Worm (Caenorhabditis elegans) whole organism, L4 larva: ENCODE data around the gene unc-39.

Experiments
- T20F7.1 ChIP-seq: fragments of 200-800 bp; sonication (Bioruptor generic); optimal IDR thresholded peaks from 2 replicates; lab custom pipeline; 2018; ENCODE audit warnings: mild to moderate bottlenecking, missing genetic modification characterization, missing compliant biosample characterization
- nhr-102 ChIP-seq: sonication (generic microtip); optimal IDR thresholded peaks from 2 replicates; lab custom pipeline; 2016; ENCODE audit warnings: mild to moderate bottlenecking, missing genetic modification characterization, moderate library complexity, missing compliant biosample characterization
- zag-1 ChIP-seq: fragments of 150-350 bp; optimal IDR thresholded peaks from 2 replicates; lab custom pipeline; 2014; ENCODE audit warnings: missing biosample characterization, missing genetic modification characterization

DNA sequence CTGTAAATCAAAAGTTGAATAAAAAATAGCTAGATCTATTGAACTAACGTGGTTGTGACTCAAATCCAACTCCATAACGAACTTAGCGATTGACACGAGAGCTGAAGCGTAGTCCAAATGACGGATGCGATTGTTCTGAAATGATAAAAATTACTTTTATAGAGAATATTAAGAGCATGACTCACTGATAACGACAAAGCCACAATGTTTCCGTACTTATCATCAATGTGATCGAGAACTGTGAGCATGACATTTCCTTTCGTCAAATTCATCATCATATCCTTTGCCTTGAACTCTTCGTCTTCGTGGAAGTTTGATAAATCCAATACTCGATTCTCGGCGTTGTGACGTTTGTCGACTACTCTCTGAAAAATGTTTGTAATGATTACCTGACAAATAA lies 41.2 kb downstream of the unc-39 start:
- TF ChIP-seq nhr-102 (tag; lab: Kevin White, UChicago) (no peak), zag-1 (tag; lab: Kevin White, UChicago) (no peak), T20F7.1 (GFP tag; lab: Kevin White, UChicago) (no peak)
